Fruit fly (Drosophila melanogaster) whole organism, embryonic: Measurements from ENCODE around the gene CG14960.

ENCODE experiments used
- C15 ChIP-seq: fragments of 200-800 bp; sonication (Bioruptor generic); IDR thresholded peaks from 3 replicates; pipeline ENCODE4 v1.3.6; 2022; ENCODE audit warnings: missing biosample characterization, missing genetic modification characterization
- CG10321 ChIP-seq: fragments of 200-800 bp; sonication (Bioruptor generic); IDR thresholded peaks from 2 replicates; pipeline ENCODE4 v1.3.6; 2022; ENCODE audit warnings: missing biosample characterization, missing genetic modification characterization
- CG11085 ChIP-seq: fragments of 200-800 bp; sonication (Bioruptor generic); IDR thresholded peaks from 2 replicates; pipeline ENCODE4 v1.3.6; 2022; ENCODE audit warnings: missing biosample characterization, missing genetic modification characterization
- CG12104 ChIP-seq: fragments of 200-800 bp; sonication (Bioruptor generic); optimal IDR thresholded peaks from 3 replicates; lab custom pipeline; 2016; ENCODE audit warnings: missing biosample characterization, missing genetic modification characterization
- CG12391 ChIP-seq: fragments of 200-800 bp; sonication (Bioruptor generic); optimal IDR thresholded peaks from 3 replicates; lab custom pipeline; 2018; ENCODE audit warnings: missing biosample characterization, mild to moderate bottlenecking, missing genetic modification characterization, moderate library complexity
- CG12744 ChIP-seq: fragments of 200-800 bp; sonication (Bioruptor generic); optimal IDR thresholded peaks from 2 replicates; lab custom pipeline; 2016; ENCODE audit warnings: missing biosample characterization, missing genetic modification characterization
- CG13123 ChIP-seq: fragments of 200-800 bp; sonication (Bioruptor generic); optimal IDR thresholded peaks from 2 replicates; lab custom pipeline; 2016; ENCODE audit warnings: missing biosample characterization, missing genetic modification characterization
- CG13287 ChIP-seq: fragments of 200-800 bp; sonication (Bioruptor generic); IDR thresholded peaks from 2 replicates; pipeline ENCODE4 v1.3.6; 2022; ENCODE audit warnings: missing biosample characterization, missing genetic modification characterization; ENCODE audit not compliant: partially characterized antibody
- CG15073 ChIP-seq: fragments of 200-800 bp; sonication (Bioruptor generic); optimal IDR thresholded peaks from 2 replicates; lab custom pipeline; 2016; ENCODE audit warnings: missing biosample characterization, missing genetic modification characterization
- CG1647 ChIP-seq: fragments of 200-800 bp; sonication (Bioruptor generic); optimal IDR thresholded peaks from 3 replicates; lab custom pipeline; 2016; ENCODE audit warnings: missing biosample characterization, missing genetic modification characterization
- CG16813 ChIP-seq: fragments of 200-800 bp; sonication (Bioruptor generic); IDR thresholded peaks from 3 replicates; pipeline ENCODE4 v1.3.6; 2022; ENCODE audit warnings: missing biosample characterization, missing genetic modification characterization; ENCODE audit not compliant: partially characterized antibody
- CG16863 ChIP-seq: fragments of 200-800 bp; sonication (Bioruptor generic); optimal IDR thresholded peaks from 3 replicates; lab custom pipeline; 2016; ENCODE audit warnings: missing biosample characterization, missing genetic modification characterization
- CG2116 ChIP-seq: fragments of 200-800 bp; sonication (Bioruptor generic); optimal IDR thresholded peaks from 3 replicates; lab custom pipeline; 2018; ENCODE audit warnings: missing biosample characterization, mild to moderate bottlenecking, missing genetic modification characterization
- CG5245 ChIP-seq: fragments of 200-800 bp; sonication (Bioruptor generic); optimal IDR thresholded peaks from 3 replicates; lab custom pipeline; 2016; ENCODE audit warnings: missing biosample characterization, missing genetic modification characterization
- CG8089 ChIP-seq: fragments of 200-800 bp; sonication (Bioruptor generic); optimal IDR thresholded peaks from 3 replicates; lab custom pipeline; 2016; ENCODE audit warnings: missing biosample characterization, missing genetic modification characterization
- CG8388 ChIP-seq: fragments of 200-800 bp; sonication (Bioruptor generic); optimal IDR thresholded peaks from 2 replicates; lab custom pipeline; 2019; ENCODE audit warnings: missing biosample characterization, mild to moderate bottlenecking, missing genetic modification characterization, moderate library complexity
- CG9727 ChIP-seq: fragments of 200-800 bp; sonication (Bioruptor generic); optimal IDR thresholded peaks from 3 replicates; lab custom pipeline; 2017; ENCODE audit warnings: missing biosample characterization, mild to moderate bottlenecking, missing genetic modification characterization
- CG9817 ChIP-seq: fragments of 200-800 bp; sonication (Bioruptor generic); optimal IDR thresholded peaks from 2 replicates; lab custom pipeline; 2018; ENCODE audit warnings: missing biosample characterization, mild to moderate bottlenecking, missing genetic modification characterization, moderate library complexity
- CkIIα-i1 ChIP-seq: fragments of 200-800 bp; sonication (Bioruptor generic); IDR thresholded peaks from 2 replicates; pipeline ENCODE4 v1.3.6; 2022; ENCODE audit warnings: missing biosample characterization, missing genetic modification characterization
- Dll ChIP-seq: fragments of 200-800 bp; sonication (Bioruptor generic); IDR thresholded peaks from 4 replicates; pipeline ENCODE4 v1.3.6; 2022; ENCODE audit warnings: missing biosample characterization, missing genetic modification characterization; ENCODE audit not compliant: partially characterized antibody
- Dref ChIP-seq: fragments of 200-800 bp; sonication (Bioruptor generic); IDR thresholded peaks from 2 replicates; pipeline ENCODE4 v1.3.6; 2022; ENCODE audit warnings: missing biosample characterization, missing genetic modification characterization
- GATAe ChIP-seq: fragments of 200-800 bp; sonication (Bioruptor generic); conservative IDR thresholded peaks from 2 replicates; pipeline ENCODE4 v1.3.6; 2022; ENCODE audit warnings: missing biosample characterization, missing genetic modification characterization
- Hr3 ChIP-seq: fragments of 200-800 bp; sonication (Bioruptor generic); optimal IDR thresholded peaks from 3 replicates; lab custom pipeline; 2016; ENCODE audit warnings: missing biosample characterization, missing genetic modification characterization
- MESR4 ChIP-seq: fragments of 200-800 bp; sonication (Bioruptor generic); optimal IDR thresholded peaks from 2 replicates; lab custom pipeline; 2018; ENCODE audit warnings: missing biosample characterization, mild to moderate bottlenecking, missing genetic modification characterization, moderate library complexity
- Mad ChIP-seq: fragments of 200-800 bp; sonication (Bioruptor generic); optimal IDR thresholded peaks from 2 replicates; lab custom pipeline; 2016; ENCODE audit warnings: missing biosample characterization, missing genetic modification characterization
- Nf-YB ChIP-seq: fragments of 200-800 bp; sonication (Bioruptor generic); optimal IDR thresholded peaks from 3 replicates; lab custom pipeline; 2019; ENCODE audit warnings: missing biosample characterization, mild to moderate bottlenecking, missing genetic modification characterization, moderate library complexity
- Optix ChIP-seq: fragments of 200-800 bp; sonication (Bioruptor generic); IDR thresholded peaks from 3 replicates; pipeline ENCODE4 v1.3.6; 2022; ENCODE audit warnings: missing biosample characterization, missing genetic modification characterization
- Sox100B ChIP-seq: fragments of 200-800 bp; sonication (Bioruptor generic); optimal IDR thresholded peaks from 3 replicates; lab custom pipeline; 2018; ENCODE audit warnings: missing biosample characterization, mild to moderate bottlenecking, missing genetic modification characterization
- ap ChIP-seq: fragments of 200-800 bp; sonication (Bioruptor generic); IDR thresholded peaks from 2 replicates; pipeline ENCODE4 v1.3.6; 2022; ENCODE audit warnings: missing biosample characterization, missing genetic modification characterization
- ato ChIP-seq: fragments of 200-800 bp; sonication (Bioruptor generic); IDR thresholded peaks from 2 replicates; pipeline ENCODE4 v1.3.6; 2022; ENCODE audit warnings: missing biosample characterization, missing genetic modification characterization; ENCODE audit not compliant: partially characterized antibody
- bab2 ChIP-seq: fragments of 200-800 bp; sonication (Bioruptor generic); optimal IDR thresholded peaks from 2 replicates; lab custom pipeline; 2016; ENCODE audit warnings: missing biosample characterization, missing genetic modification characterization
- bigmax ChIP-seq: fragments of 200-800 bp; sonication (Bioruptor generic); optimal IDR thresholded peaks from 2 replicates; lab custom pipeline; 2018; ENCODE audit warnings: missing biosample characterization, mild to moderate bottlenecking, missing genetic modification characterization
- caup ChIP-seq: fragments of 200-800 bp; sonication (Bioruptor generic); optimal IDR thresholded peaks from 3 replicates; lab custom pipeline; 2017; ENCODE audit warnings: missing biosample characterization, mild to moderate bottlenecking, missing genetic modification characterization, moderate library complexity; ENCODE audit not compliant: severe bottlenecking
- cg ChIP-seq: fragments of 200-800 bp; sonication (Bioruptor generic); optimal IDR thresholded peaks from 3 replicates; lab custom pipeline; 2019; ENCODE audit warnings: missing biosample characterization, mild to moderate bottlenecking, missing genetic modification characterization, moderate library complexity
- ci ChIP-seq: fragments of 200-800 bp; sonication (Bioruptor generic); IDR thresholded peaks from 3 replicates; pipeline ENCODE4 v1.3.6; 2022; ENCODE audit warnings: missing biosample characterization, missing genetic modification characterization
- crol ChIP-seq: fragments of 200-800 bp; sonication (Bioruptor generic); IDR thresholded peaks from 2 replicates; pipeline ENCODE4 v1.3.6; 2022; ENCODE audit warnings: missing biosample characterization, missing genetic modification characterization
- danr ChIP-seq: fragments of 200-800 bp; sonication (Bioruptor generic); IDR thresholded peaks from 2 replicates; pipeline ENCODE4 v1.3.6; 2022; ENCODE audit warnings: missing biosample characterization, missing genetic modification characterization
- dpn ChIP-seq, 2 experiments: fragments of 200-800 bp; sonication (Bioruptor generic); optimal IDR thresholded peaks; 3 replicates each; lab custom pipeline; 2016; ENCODE audit warnings: missing biosample characterization in 2 of 2, missing genetic modification characterization in 2 of 2
- ems ChIP-seq: fragments of 200-800 bp; sonication (Bioruptor generic); optimal IDR thresholded peaks from 3 replicates; lab custom pipeline; 2016; ENCODE audit warnings: missing biosample characterization, missing genetic modification characterization
- en ChIP-seq: fragments of 200-800 bp; sonication (Bioruptor generic); optimal IDR thresholded peaks from 2 replicates; lab custom pipeline; 2016; ENCODE audit warnings: missing biosample characterization, missing genetic modification characterization
- grau ChIP-seq: fragments of 200-800 bp; optimal IDR thresholded peaks from 3 replicates; lab custom pipeline; 2019; ENCODE audit warnings: missing biosample characterization, mild to moderate bottlenecking, missing genetic modification characterization, moderate library complexity
- jigr1 ChIP-seq: fragments of 200-800 bp; sonication (Bioruptor generic); IDR thresholded peaks from 3 replicates; pipeline ENCODE4 v1.3.6; 2022; ENCODE audit warnings: missing biosample characterization, missing genetic modification characterization
- mld ChIP-seq: fragments of 200-800 bp; sonication (Bioruptor generic); IDR thresholded peaks from 3 replicates; pipeline ENCODE4 v1.3.6; 2022; ENCODE audit warnings: missing biosample characterization, missing genetic modification characterization; ENCODE audit not compliant: partially characterized antibody
- pita ChIP-seq: fragments of 200-800 bp; sonication (Bioruptor generic); optimal IDR thresholded peaks from 2 replicates; lab custom pipeline; 2017; ENCODE audit warnings: missing biosample characterization, mild to moderate bottlenecking, missing genetic modification characterization
- pum ChIP-seq: fragments of 200-800 bp; sonication (Bioruptor generic); optimal IDR thresholded peaks from 2 replicates; lab custom pipeline; 2016; ENCODE audit warnings: missing biosample characterization, missing genetic modification characterization
- repo ChIP-seq: fragments of 200-800 bp; sonication (Bioruptor generic); optimal IDR thresholded peaks from 2 replicates; lab custom pipeline; 2016; ENCODE audit warnings: missing biosample characterization, missing genetic modification characterization
- salm ChIP-seq: fragments of 200-800 bp; sonication (Bioruptor generic); optimal IDR thresholded peaks from 2 replicates; lab custom pipeline; 2018; ENCODE audit warnings: missing biosample characterization, mild to moderate bottlenecking, missing genetic modification characterization
- wek ChIP-seq: fragments of 200-800 bp; sonication (Bioruptor generic); optimal IDR thresholded peaks from 3 replicates; lab custom pipeline; 2018; ENCODE audit warnings: missing biosample characterization, mild to moderate bottlenecking, missing genetic modification characterization, moderate library complexity
- zen2 ChIP-seq: fragments of 200-800 bp; sonication (Bioruptor generic); IDR thresholded peaks from 3 replicates; pipeline ENCODE4 v1.3.6; 2022; ENCODE audit warnings: missing biosample characterization, missing genetic modification characterization; ENCODE audit not compliant: partially characterized antibody
- zfh1 ChIP-seq: fragments of 200-800 bp; sonication (Bioruptor generic); IDR thresholded peaks from 3 replicates; pipeline ENCODE4 v1.3.6; 2022; ENCODE audit warnings: missing biosample characterization, missing genetic modification characterization

CG14960 gene

DNA sequence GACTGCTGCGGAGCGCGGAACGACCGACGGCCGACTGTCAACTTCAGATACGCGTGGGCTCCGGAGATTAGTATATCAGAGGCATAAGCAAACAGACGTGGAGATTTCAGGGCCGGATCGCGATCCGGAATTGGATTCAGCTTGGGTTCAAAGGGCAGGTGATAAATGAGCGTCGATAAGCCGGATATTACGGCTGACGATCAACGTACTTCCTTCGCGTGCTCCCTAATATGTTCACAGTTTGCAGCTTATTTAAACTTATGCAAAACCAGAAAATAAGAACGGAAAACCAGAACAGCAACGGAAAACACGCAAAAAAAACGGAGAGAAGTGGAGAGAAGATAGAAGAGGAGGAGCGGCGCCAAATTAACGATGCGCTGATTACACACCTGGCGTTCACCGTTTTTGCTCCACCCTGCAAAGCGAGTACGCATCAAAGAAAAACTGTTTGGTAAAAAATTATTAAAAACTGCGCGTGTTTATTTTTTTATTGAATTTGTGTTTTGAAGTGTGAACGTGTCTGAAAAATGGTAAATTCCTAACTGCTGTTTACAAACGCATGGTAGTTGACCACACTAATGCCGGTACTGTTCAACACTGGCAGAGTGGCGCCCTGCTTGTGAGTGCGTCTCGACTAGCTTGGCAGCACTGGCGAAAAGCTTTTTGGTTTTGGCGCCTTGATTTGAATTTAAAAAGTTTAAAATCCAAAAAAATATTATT lies 31.6 kb upstream of the CG14960 start, which contains the start of gene CG17746 (continued):
- no peak for TF ChIP-seq CG9727 (GFP tag; lab: Kevin White, UChicago)
- peak; percentile 25 for TF ChIP-seq grau
- no peak for TF ChIP-seq Nf-YB (GFP tag; lab: Kevin White, UChicago)
- no peak for TF ChIP-seq danr (GFP tag; lab: Robert Waterston, UW)
- TF ChIP-seq pum = peak; percentile 18
- TF ChIP-seq caup (GFP tag; lab: Kevin White, UChicago) = peak; percentile 18
- peak; percentile 45; the same call in 1 of the 2 replicates for TF ChIP-seq Dref (GFP tag; lab: Robert Waterston, UW)
- no peak for TF ChIP-seq C15 (GFP tag; lab: Robert Waterston, UW)
- peak; percentile 32 for TF ChIP-seq CG12391 (tag; lab: Kevin White, UChicago)
- TF ChIP-seq mld (GFP tag; lab: Robert Waterston, UW) = no peak
- TF ChIP-seq MESR4 (GFP tag; lab: Kevin White, UChicago) = peak; percentile 74
- no peak for TF ChIP-seq jigr1 (GFP tag; lab: Robert Waterston, UW)
- no peak for TF ChIP-seq en (GFP tag; lab: Kevin White, UChicago)
- TF ChIP-seq dpn (GFP tag; optimal IDR thresholded peaks at IDR 0.05; lab: Kevin White, UChicago) = peak; percentile 43 to 61
- no peak for TF ChIP-seq wek (GFP tag; lab: Kevin White, UChicago)
- peak; percentile 66 for TF ChIP-seq pita
- TF ChIP-seq CG2116 = peak; percentile 39
- peak; percentile 50; the same call in 1 of the 2 replicates for TF ChIP-seq ato
- no peak for TF ChIP-seq bigmax
- TF ChIP-seq CG12744 (GFP tag; lab: Kevin White, UChicago) = peak; percentile 50
- TF ChIP-seq ci (GFP tag; lab: Robert Waterston, UW) = peak; percentile 30; the same call in 2 of the 3 replicates
- TF ChIP-seq CG9817 = peak; percentile 36
- peak; percentile 48 for TF ChIP-seq ems (GFP tag; lab: Kevin White, UChicago)
- no peak for TF ChIP-seq CG11085 (GFP tag; lab: Robert Waterston, UW)
- no peak for TF ChIP-seq CG5245
- TF ChIP-seq CG16813 (GFP tag; lab: Robert Waterston, UW) = peak; percentile 60; the same call in 2 of the 3 replicates
- TF ChIP-seq bab2 (GFP tag; lab: Kevin White, UChicago) = peak; percentile 58
- TF ChIP-seq Hr3 (GFP tag; lab: Kevin White, UChicago) = peak; percentile 41
- no peak for TF ChIP-seq Optix (GFP tag; lab: Robert Waterston, UW)
- TF ChIP-seq GATAe (GFP tag; lab: Robert Waterston, UW) = no peak
- peak; percentile 32 for TF ChIP-seq repo
- TF ChIP-seq Dll (GFP tag; lab: Robert Waterston, UW) = peak; percentile 57; the same call in 3 of the 4 replicates
- no peak for TF ChIP-seq zen2 (GFP tag; lab: Robert Waterston, UW)
- no peak for TF ChIP-seq zfh1 (GFP tag; lab: Robert Waterston, UW)
- TF ChIP-seq CG13123 (GFP tag; lab: Kevin White, UChicago) = peak; percentile 39
- no peak for TF ChIP-seq salm (tag; lab: Kevin White, UChicago)
- peak; percentile 15 for TF ChIP-seq CG1647 (GFP tag; lab: Kevin White, UChicago)
- TF ChIP-seq crol = no peak
- no peak for TF ChIP-seq CG10321
- no peak for TF ChIP-seq CG8388 (GFP tag; lab: Kevin White, UChicago)
- TF ChIP-seq Sox100B (GFP tag; lab: Kevin White, UChicago) = no peak
- no peak for TF ChIP-seq CG15073 (GFP tag; lab: Kevin White, UChicago)
- TF ChIP-seq CG16863 (GFP tag; lab: Kevin White, UChicago) = no peak
- peak; percentile 41 for TF ChIP-seq Mad (GFP tag; lab: Kevin White, UChicago)
- no peak for TF ChIP-seq CG12104 (GFP tag; lab: Kevin White, UChicago)
- no peak for TF ChIP-seq CkIIα-i1 (GFP tag; lab: Robert Waterston, UW)
- no peak for TF ChIP-seq cg
- TF ChIP-seq CG8089 (GFP tag; lab: Kevin White, UChicago) = no peak
- TF ChIP-seq CG13287 (GFP tag; lab: Robert Waterston, UW) = peak; percentile 72
- no peak for TF ChIP-seq ap
